Fruit fly (Drosophila melanogaster) whole organism, embryonic: ENCODE measurements around the gene Sys1.
A peak's percentile ranks its signal among the peaks of the same experiment; 100 is the strongest.

Experiments used
- Kr ChIP-seq: fragments of 200-800 bp; sonication (Bioruptor generic); optimal IDR thresholded peaks from 2 replicates; lab custom pipeline; 2017; ENCODE audit warnings: missing biosample characterization, mild to moderate bottlenecking, missing genetic modification characterization
- tll ChIP-seq, 2 experiments: fragments of 200-800 bp in 1 of 2; fragments of >200 bp in 1 of 2; sonication (Bioruptor generic) in 1 of 2; optimal IDR thresholded peaks; 2 replicates each; lab custom pipeline; 2017 to 2019; ENCODE audit warnings: missing biosample characterization in 2 of 2, missing genetic modification characterization in 2 of 2, mild to moderate bottlenecking in 1 of 2, moderate library complexity in 1 of 2

Sys1 gene

dm6 chr3R:8701197-8701596 is 48.6 kb downstream of the Sys1 start (continued):
- peak; percentile 93 for TF ChIP-seq Kr (GFP tag; lab: Kevin White, UChicago)
- peak in 1 of 2 experiments; percentile 20 for TF ChIP-seq tll (GFP tag; optimal IDR thresholded peaks at IDR 0.05; lab: Kevin White, UChicago)
